Worm (Caenorhabditis elegans): ENCODE measurements around the gene F53B1.9.

F53B1.9 gene

ce11 chrX:2110603-2111327 is 20.9 kb downstream of the F53B1.9 start:
- TF ChIP-seq ztf-11 (tag; optimal IDR thresholded peaks at IDR 0.05) (no peak), pha-4 (tag; optimal IDR thresholded peaks at IDR 0.05) (no peak), ham-2 (GFP tag; optimal IDR thresholded peaks at IDR 0.05) (no peak), unc-39 (tag; optimal IDR thresholded peaks at IDR 0.05) (no peak), flh-1 (GFP tag; optimal IDR thresholded peaks at IDR 0.05) (no peak), drap-1 (GFP tag; optimal IDR thresholded peaks at IDR 0.05) (no peak), nhr-237 (tag; optimal IDR thresholded peaks at IDR 0.05) (no peak), mab-5 (tag; optimal IDR thresholded peaks at IDR 0.05) (no peak), blmp-1 (tag; optimal IDR thresholded peaks at IDR 0.05) (no peak), ceh-39 (tag; optimal IDR thresholded peaks at IDR 0.05) (no peak), elt-1 (tag; optimal IDR thresholded peaks at IDR 0.05; ENCODE audit: borderline replicate concordance, insufficient read depth) (no peak), nhr-76 (tag; optimal IDR thresholded peaks at IDR 0.05) (no peak), unc-120 (tag; optimal IDR thresholded peaks at IDR 0.05; ENCODE audit: poor library complexity, severe bottlenecking) (no peak), bed-3 (GFP tag; optimal IDR thresholded peaks at IDR 0.05) (no peak), lsy-2 (tag; optimal IDR thresholded peaks at IDR 0.05) (no peak), ceh-43 (GFP tag; optimal IDR thresholded peaks at IDR 0.05) (no peak), nhr-2 (tag; optimal IDR thresholded peaks at IDR 0.05) (no peak), nhr-12 (tag; optimal IDR thresholded peaks at IDR 0.05) (no peak), lin-32 (GFP tag; optimal IDR thresholded peaks at IDR 0.05) (no peak), ceh-83 (GFP tag; optimal IDR thresholded peaks at IDR 0.05) (no peak)

- TF ChIP-seq zip-8 (tag; optimal IDR thresholded peaks at IDR 0.05) (no peak), ceh-83 (GFP tag; optimal IDR thresholded peaks at IDR 0.05) (no peak), tbx-8 (GFP tag; optimal IDR thresholded peaks at IDR 0.05) (no peak), elt-3 (tag; optimal IDR thresholded peaks at IDR 0.05) (no peak), elt-1 (tag; optimal IDR thresholded peaks at IDR 0.05; ENCODE audit: borderline replicate concordance, insufficient read depth) (no peak), ztf-11 (tag; optimal IDR thresholded peaks at IDR 0.05) (no peak), nhr-28 (tag; optimal IDR thresholded peaks at IDR 0.05) (no peak), nhr-237 (tag; optimal IDR thresholded peaks at IDR 0.05) (no peak), nhr-2 (tag; optimal IDR thresholded peaks at IDR 0.05) (no peak), lin-32 (GFP tag; optimal IDR thresholded peaks at IDR 0.05) (no peak)
Measured at ce11 chrX:2108682-2109081, 23.0 kb downstream of the F53B1.9 start, which contains the start of gene F53B1.2. TSS of gene F53B1.2 (plus strand) at chrX:2108982.

- no peak for TF ChIP-seq ces-1 (GFP tag; optimal IDR thresholded peaks at IDR 0.05)
- TF ChIP-seq zip-8 (tag; optimal IDR thresholded peaks at IDR 0.05), result no peak
- no peak for TF ChIP-seq M03D4.4 (tag; optimal IDR thresholded peaks at IDR 0.05)
- no peak for TF ChIP-seq tbx-8 (GFP tag; optimal IDR thresholded peaks at IDR 0.05)
- TF ChIP-seq mls-2 (tag; optimal IDR thresholded peaks at IDR 0.05), result no peak
- TF ChIP-seq ceh-39 (tag; optimal IDR thresholded peaks at IDR 0.05), result no peak
- TF ChIP-seq elt-3 (tag; optimal IDR thresholded peaks at IDR 0.05), result no peak
- no peak for TF ChIP-seq nhr-12 (tag; optimal IDR thresholded peaks at IDR 0.05)
- no peak for TF ChIP-seq unc-39 (tag; optimal IDR thresholded peaks at IDR 0.05)
- TF ChIP-seq blmp-1 (tag; optimal IDR thresholded peaks at IDR 0.05), result no peak
- TF ChIP-seq sem-2 (GFP tag; optimal IDR thresholded peaks at IDR 0.05), result no peak
- TF ChIP-seq nhr-76 (tag; optimal IDR thresholded peaks at IDR 0.05), result no peak
Measured at ce11 chrX:2108182-2108581, 23.5 kb downstream of the F53B1.9 start.

ce11 chrX:2107414-2107813 is 24.2 kb downstream of the F53B1.9 start:
- TF ChIP-seq snpc-4 (tag; optimal IDR thresholded peaks at IDR 0.05) (no peak), lin-13 (tag; optimal IDR thresholded peaks at IDR 0.05) (no peak), mep-1 (tag; optimal IDR thresholded peaks at IDR 0.05) (no peak), tbx-8 (GFP tag; optimal IDR thresholded peaks at IDR 0.05) (no peak), ces-1 (GFP tag; optimal IDR thresholded peaks at IDR 0.05) (no peak), nhr-237 (tag; optimal IDR thresholded peaks at IDR 0.05) (no peak), ham-2 (GFP tag; optimal IDR thresholded peaks at IDR 0.05) (no peak), nhr-28 (tag; optimal IDR thresholded peaks at IDR 0.05) (no peak), cnd-1 (tag; optimal IDR thresholded peaks at IDR 0.05) (no peak), pha-4 (tag; optimal IDR thresholded peaks at IDR 0.05) (no peak), hlh-1 (tag; optimal IDR thresholded peaks at IDR 0.05) (no peak)

Data from whole organism, mixed stage, embryonic.